Fruit fly (Drosophila melanogaster): ENCODE data around the gene Gr22a.

DNA sequence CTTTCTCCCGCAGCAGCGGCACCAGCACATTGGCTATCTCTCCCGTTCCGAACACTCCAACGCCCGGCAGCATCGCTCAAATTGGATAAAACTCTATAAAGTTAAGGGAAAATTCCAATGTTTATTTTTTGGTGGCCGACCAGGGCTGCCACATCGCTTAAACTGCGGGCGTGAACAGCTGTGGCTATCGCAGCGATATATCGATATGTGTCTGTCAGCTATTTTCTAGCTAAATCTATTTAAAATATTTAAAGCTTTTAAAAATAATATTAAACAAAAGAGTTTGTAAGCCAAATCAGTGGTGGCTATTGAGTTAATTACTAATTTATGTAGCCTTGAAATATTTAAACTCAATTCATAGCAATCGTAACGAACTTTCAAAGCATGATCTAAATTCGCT is 42.8 kb downstream of the Gr22a start, which contains the start of the genes CG17712 and CG17648:
- no peak for TF ChIP-seq cnc (optimal IDR thresholded peaks at IDR 0.05)
- TF ChIP-seq tj (GFP tag; optimal IDR thresholded peaks at IDR 0.05): no peak
- no peak for TF ChIP-seq kay (GFP tag; ENCODE audit: borderline replicate concordance)
- TF ChIP-seq CG33017 (tag; optimal IDR thresholded peaks at IDR 0.05): no peak
- no peak for TF ChIP-seq pad (GFP tag; optimal IDR thresholded peaks at IDR 0.05)
- peak; percentile 23 for TF ChIP-seq bab1 (GFP tag; optimal IDR thresholded peaks at IDR 0.05)
